ENCODE assay signal across 1 fruit fly cellular context in the genomic region with DNA sequence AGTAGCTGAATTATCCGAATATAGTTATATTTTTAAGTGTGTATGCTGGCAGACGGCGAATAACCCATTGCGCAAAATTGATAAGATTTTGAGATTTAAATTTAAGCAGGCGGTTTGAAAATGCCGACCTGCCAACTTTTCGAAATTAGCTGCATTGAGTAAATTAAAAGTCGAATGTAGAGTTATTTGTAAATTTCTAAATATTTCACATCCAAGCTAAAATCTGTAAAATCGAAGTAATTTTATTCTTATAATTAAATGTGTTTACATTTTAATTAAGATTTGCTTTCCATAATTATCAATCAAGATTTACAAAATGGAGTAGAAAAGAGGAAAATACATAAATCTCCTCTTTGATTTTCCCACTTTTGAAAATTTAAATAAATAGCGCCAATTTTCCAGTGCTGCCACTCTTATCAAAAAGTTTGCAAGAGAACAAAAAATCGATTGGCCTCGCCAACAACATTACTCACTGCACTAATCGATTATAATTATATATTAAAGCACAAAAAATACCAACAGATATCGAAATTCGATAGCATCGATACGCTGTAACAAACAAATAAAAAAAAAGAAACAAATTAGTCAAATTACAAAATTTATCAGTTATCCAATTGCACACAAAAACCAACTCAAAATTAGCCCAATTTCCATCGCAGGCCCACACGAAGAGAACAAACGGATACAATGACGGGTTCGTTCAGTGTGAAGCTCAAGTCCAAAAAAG.
TF ChIP-seq lines count a peak whose summit lies in the region.

A gene (plus strand): TSS at position 168 of the 727 bp plus-strand sequence.

TF ChIP-seq in whole organism, embryonic, 481 proteins besides CTCF, POLR2A, EP300 and RAD21 (continued from another document):
- TF ChIP-seq sna (GFP tag; IDR thresholded peaks at IDR 0.05; lab: Robert Waterston, UW; ENCODE audit: partially characterized antibody) (peak; percentile 77), chinmo (GFP tag; IDR thresholded peaks at IDR 0.05; lab: Robert Waterston, UW; ENCODE audit: partially characterized antibody) (0 out of 4 replicates have a peak, but pooled peaks have one; percentile 59), disco-r (GFP tag; optimal IDR thresholded peaks at IDR 0.05; lab: Kevin White, UChicago) (no peak), Dp (GFP tag; optimal IDR thresholded peaks at IDR 0.05; lab: Kevin White, UChicago) (peak; percentile 96), zen2 (GFP tag; IDR thresholded peaks at IDR 0.05; lab: Robert Waterston, UW; ENCODE audit: partially characterized antibody) (peak; percentile 45; the same call in 1 of the 3 replicates), sd (tag; optimal IDR thresholded peaks at IDR 0.05; lab: Kevin White, UChicago) (peak; percentile 47), Dref (GFP tag; IDR thresholded peaks at IDR 0.05; lab: Robert Waterston, UW) (peak; percentile 94), CG2116 (GFP tag; optimal IDR thresholded peaks at IDR 0.05; lab: Kevin White, UChicago) (peak; percentile 93), abd-A (tag; optimal IDR thresholded peaks at IDR 0.05; lab: Kevin White, UChicago) (peak; percentile 35), CG31388 (GFP tag; optimal IDR thresholded peaks at IDR 0.05; lab: Kevin White, UChicago) (no peak), CG8089 (GFP tag; optimal IDR thresholded peaks at IDR 0.05; lab: Kevin White, UChicago) (no peak), CG34224 (GFP tag; IDR thresholded peaks at IDR 0.05; lab: Robert Waterston, UW; ENCODE audit: partially characterized antibody) (peak; percentile 87), HLH4C (GFP tag; IDR thresholded peaks at IDR 0.05; lab: Robert Waterston, UW; ENCODE audit: partially characterized antibody) (peak; percentile 91), CG11504 (tag; optimal IDR thresholded peaks at IDR 0.05; lab: Kevin White, UChicago) (peak; percentile 4), CG3838 (GFP tag; optimal IDR thresholded peaks at IDR 0.05; lab: Kevin White, UChicago) (no peak), Dek (tag; optimal IDR thresholded peaks at IDR 0.05; lab: Kevin White, UChicago) (peak; percentile 2), nau (GFP tag; optimal IDR thresholded peaks at IDR 0.05; lab: Kevin White, UChicago) (no peak), CG31224 (GFP tag; IDR thresholded peaks at IDR 0.05; lab: Robert Waterston, UW) (no peak), onecut (GFP tag; IDR thresholded peaks at IDR 0.05; lab: Robert Waterston, UW) (0 out of 2 replicates have a peak, but pooled peaks have one; percentile 23), vnd (GFP tag; IDR thresholded peaks at IDR 0.05; lab: Robert Waterston, UW; ENCODE audit: partially characterized antibody) (peak; percentile 79), Neu2 (GFP tag; optimal IDR thresholded peaks at IDR 0.05; lab: Kevin White, UChicago; ENCODE audit: borderline replicate concordance) (no peak), kay (GFP tag; optimal IDR thresholded peaks at IDR 0.05; lab: Kevin White, UChicago) (peak; percentile 62), CG32772 (GFP tag; IDR thresholded peaks at IDR 0.05; lab: Robert Waterston, UW) (peak; percentile 13; the same call in 1 of the 2 replicates), CG4360 (GFP tag; IDR thresholded peaks at IDR 0.05; lab: Robert Waterston, UW) (peak; percentile 42; the same call in 1 of the 2 replicates), zen (tag; optimal IDR thresholded peaks at IDR 0.05; lab: Kevin White, UChicago) (peak; percentile 1), amos (GFP tag; IDR thresholded peaks at IDR 0.05; lab: Robert Waterston, UW; ENCODE audit: partially characterized antibody) (peak; percentile 73), unpg (GFP tag; optimal IDR thresholded peaks at IDR 0.05; lab: Kevin White, UChicago) (no peak), Hr78 (GFP tag; optimal IDR thresholded peaks at IDR 0.05; lab: Kevin White, UChicago) (peak in 1 of 2 experiments; percentile 65), HLHmδ (GFP tag; optimal IDR thresholded peaks at IDR 0.05; lab: Kevin White, UChicago) (no peak), Hand (GFP tag; optimal IDR thresholded peaks at IDR 0.05; lab: Kevin White, UChicago) (no peak), Vsx1 (GFP tag; optimal IDR thresholded peaks at IDR 0.05; lab: Kevin White, UChicago) (peak; percentile 35), CG12104 (GFP tag; optimal IDR thresholded peaks at IDR 0.05; lab: Kevin White, UChicago) (no peak), Opbp (GFP tag; IDR thresholded peaks at IDR 0.05; lab: Robert Waterston, UW; ENCODE audit: partially characterized antibody) (peak; percentile 64; the same call in 2 of the 3 replicates), aop (GFP tag; IDR thresholded peaks at IDR 0.05; lab: Robert Waterston, UW) (no peak), CG7963 (GFP tag; IDR thresholded peaks at IDR 0.05; lab: Robert Waterston, UW; ENCODE audit: partially characterized antibody) (peak; percentile 73), Lim3 (GFP tag; IDR thresholded peaks at IDR 0.05; lab: Robert Waterston, UW) (no peak), CG2129 (GFP tag; IDR thresholded peaks at IDR 0.05; lab: Robert Waterston, UW; ENCODE audit: partially characterized antibody) (peak; percentile 21; the same call in 1 of the 2 replicates), tna (GFP tag; IDR thresholded peaks at IDR 0.05; lab: Robert Waterston, UW; ENCODE audit: partially characterized antibody) (peak; percentile 70), mam (GFP tag; optimal IDR thresholded peaks at IDR 0.05; lab: Kevin White, UChicago) (no peak), pum (GFP tag; optimal IDR thresholded peaks at IDR 0.05; lab: Kevin White, UChicago) (no peak), ato (GFP tag; IDR thresholded peaks at IDR 0.05; lab: Robert Waterston, UW; ENCODE audit: partially characterized antibody) (peak; percentile 76), sqz (GFP tag; optimal IDR thresholded peaks at IDR 0.05; lab: Kevin White, UChicago) (peak; percentile 69), CG4854 (GFP tag; optimal IDR thresholded peaks at IDR 0.05; lab: Kevin White, UChicago) (no peak), stc (GFP tag; IDR thresholded peaks at IDR 0.05; lab: Robert Waterston, UW) (no peak), pzg (GFP tag; optimal IDR thresholded peaks at IDR 0.05; lab: Kevin White, UChicago) (peak; percentile 63), hbn (GFP tag; IDR thresholded peaks at IDR 0.05; lab: Robert Waterston, UW; ENCODE audit: partially characterized antibody) (peak; percentile 68), HmgZ (tag; optimal IDR thresholded peaks at IDR 0.05; lab: Kevin White, UChicago) (peak; percentile 25), unc-4 (GFP tag; IDR thresholded peaks at IDR 0.05; lab: Robert Waterston, UW; ENCODE audit: partially characterized antibody) (peak; percentile 76), HLH54F (GFP tag; optimal IDR thresholded peaks at IDR 0.05; lab: Kevin White, UChicago) (no peak), CG17361 (GFP tag; IDR thresholded peaks at IDR 0.05; lab: Robert Waterston, UW) (peak; percentile 32; the same call in 1 of the 3 replicates), Xbp1 (GFP tag; optimal IDR thresholded peaks at IDR 0.05; lab: Kevin White, UChicago) (no peak), CG10267 (tag; optimal IDR thresholded peaks at IDR 0.05; lab: Kevin White, UChicago) (peak; percentile 46), knrl (GFP tag; IDR thresholded peaks at IDR 0.05; lab: Robert Waterston, UW; ENCODE audit: partially characterized antibody) (peak; percentile 62), CG17359 (tag; optimal IDR thresholded peaks at IDR 0.05; lab: Kevin White, UChicago) (no peak), Fer3 (tag; optimal IDR thresholded peaks at IDR 0.05; lab: Kevin White, UChicago) (no peak), mld (GFP tag; IDR thresholded peaks at IDR 0.05; lab: Robert Waterston, UW; ENCODE audit: partially characterized antibody) (peak; percentile 50; the same call in 2 of the 3 replicates), CG8290 (GFP tag; optimal IDR thresholded peaks at IDR 0.05; lab: Kevin White, UChicago) (no peak), CG8290 (tag; optimal IDR thresholded peaks at IDR 0.05; lab: Kevin White, UChicago) (no peak), CG13287 (GFP tag; IDR thresholded peaks at IDR 0.05; lab: Robert Waterston, UW; ENCODE audit: partially characterized antibody) (peak; percentile 83)
